Worm (Caenorhabditis elegans): Measurements from ENCODE around the gene gmap-3.

Gene gmap-3

DNA sequence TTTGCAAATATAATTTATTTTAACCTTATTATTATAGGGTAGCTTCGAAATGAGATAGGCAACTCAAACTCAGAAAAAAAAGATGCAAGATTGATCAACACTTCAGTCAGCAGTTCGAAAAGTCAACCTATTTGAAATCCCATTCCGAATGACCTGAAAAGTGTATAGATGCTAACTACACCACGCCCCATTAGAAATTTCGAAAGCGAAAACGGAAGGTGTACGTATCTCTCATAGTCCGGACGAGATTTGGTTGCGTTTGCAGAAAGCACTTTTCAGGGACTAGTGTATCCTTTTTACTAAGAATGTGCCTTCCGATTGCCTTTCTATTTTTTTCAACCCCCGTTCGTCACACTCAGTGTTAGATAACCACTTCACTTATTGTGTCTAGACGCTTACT is 25.1 kb downstream of the gmap-3 start:
- TF ChIP-seq egl-5 (tag; optimal IDR thresholded peaks at IDR 0.05): peak; percentile 65
- no peak for TF ChIP-seq hmg-11 (tag; optimal IDR thresholded peaks at IDR 0.05)

DNA sequence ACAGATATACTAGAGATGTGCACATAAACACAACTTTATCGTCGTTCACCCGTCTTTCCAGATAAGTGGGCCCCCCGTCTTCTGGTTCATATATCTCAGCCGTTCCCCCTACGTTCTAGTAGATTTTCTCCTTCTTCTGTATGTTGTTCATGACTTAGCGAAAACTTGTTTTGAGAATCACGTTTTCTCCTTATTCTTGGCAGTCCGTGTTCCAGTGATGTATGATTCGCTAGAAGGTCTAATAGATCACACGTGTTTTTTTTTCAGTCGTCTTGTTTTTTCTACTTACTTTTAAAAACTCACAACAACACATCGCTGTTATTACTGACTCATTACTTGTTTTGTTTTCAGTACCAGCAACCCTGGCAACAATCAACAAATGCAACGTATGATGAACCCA is 25.7 kb downstream of the gmap-3 start:
- TF ChIP-seq elt-1 (tag; optimal IDR thresholded peaks at IDR 0.05): no peak
- no peak for TF ChIP-seq nhr-77 (tag; optimal IDR thresholded peaks at IDR 0.05)
- TF ChIP-seq nhr-23 (tag; optimal IDR thresholded peaks at IDR 0.05): peak; percentile 6

DNA sequence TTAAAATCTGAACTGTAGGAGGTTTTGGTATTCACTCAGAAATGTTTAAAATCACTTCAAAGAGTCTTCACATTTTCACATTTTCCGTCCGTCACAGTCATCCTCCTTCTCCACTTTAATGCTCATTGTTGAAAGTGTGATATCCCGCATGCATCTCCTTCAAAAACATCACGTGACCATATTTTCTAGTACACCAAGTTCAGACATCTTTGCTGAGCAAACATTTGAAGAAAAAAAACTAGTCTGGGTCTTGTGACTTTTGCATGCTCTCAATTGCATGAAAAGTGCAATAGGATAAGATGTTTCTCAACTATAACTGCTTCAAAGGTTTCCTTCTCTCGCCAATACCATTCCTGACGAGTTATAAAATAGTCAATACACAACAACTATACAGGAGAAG is 26.5 kb downstream of the gmap-3 start:
- TF ChIP-seq mdl-1 (tag; optimal IDR thresholded peaks at IDR 0.05) (no peak), nfya-1 (tag; optimal IDR thresholded peaks at IDR 0.05; ENCODE audit: insufficient read depth) (peak; percentile 6)

DNA sequence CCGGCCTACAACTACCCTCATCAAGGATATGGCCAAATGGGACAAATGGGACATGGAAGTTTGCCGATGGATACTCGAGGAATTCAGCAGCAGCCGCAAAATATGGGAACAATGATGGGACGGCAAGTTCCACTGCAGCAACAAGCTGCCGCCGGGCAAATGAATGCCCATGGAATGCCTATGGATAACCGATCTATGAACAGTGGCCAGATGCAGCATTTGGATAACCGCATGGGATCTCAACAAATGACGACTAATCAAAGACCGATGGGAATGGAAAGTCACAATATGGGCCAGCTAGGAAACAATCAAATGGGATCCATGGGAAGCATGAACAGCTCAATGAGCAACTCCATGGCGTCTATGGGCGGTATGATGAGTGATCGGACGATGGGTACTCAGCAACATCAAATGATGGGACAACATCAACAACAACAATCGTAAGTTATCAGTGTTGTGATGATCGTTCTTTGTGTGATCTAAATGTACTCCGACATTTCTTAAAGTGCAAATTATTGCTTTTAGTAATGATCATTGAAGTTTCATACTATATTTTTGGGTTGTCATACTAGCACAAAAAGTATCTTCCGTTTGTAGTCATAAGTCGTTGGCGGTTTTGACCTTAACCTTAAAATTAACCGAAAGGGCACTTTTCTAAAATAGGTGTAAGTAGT is 27.2 kb downstream of the gmap-3 start:
- TF ChIP-seq ama-1 (optimal IDR thresholded peaks at IDR 0.05) (peak; percentile 61), pqm-1 (tag; optimal IDR thresholded peaks at IDR 0.05) (peak; percentile 67), nhr-43 (tag; optimal IDR thresholded peaks at IDR 0.05; ENCODE audit: poor library complexity, severe bottlenecking) (peak; percentile 47), elt-1 (tag; optimal IDR thresholded peaks at IDR 0.05) (no peak), jun-1 (tag; optimal IDR thresholded peaks at IDR 0.05) (no peak), nfya-1 (tag; optimal IDR thresholded peaks at IDR 0.05; ENCODE audit: insufficient read depth) (no peak), egl-27 (tag; optimal IDR thresholded peaks at IDR 0.05) (no peak)

DNA sequence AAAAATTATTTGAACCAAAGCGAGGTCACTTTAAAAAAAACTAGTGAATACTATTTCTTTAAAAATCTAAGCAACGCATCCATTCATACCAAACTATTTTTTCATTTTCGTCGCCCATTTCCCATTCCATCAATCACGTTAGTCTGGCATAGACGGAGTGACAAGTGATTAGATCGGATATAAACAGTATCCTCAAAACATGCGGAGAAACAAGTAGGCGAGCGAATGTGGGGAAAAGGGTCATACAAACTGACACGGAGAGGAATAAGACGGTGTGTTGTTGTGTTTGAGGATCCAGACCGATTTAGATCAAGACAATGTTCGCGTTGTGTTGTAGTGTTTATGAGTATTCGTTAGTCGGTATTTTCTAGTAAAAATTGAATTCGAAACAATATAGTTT is 28.3 kb downstream of the gmap-3 start:
- TF ChIP-seq lin-39 (tag; optimal IDR thresholded peaks at IDR 0.05): no peak
- TF ChIP-seq zag-1 (tag; optimal IDR thresholded peaks at IDR 0.05): no peak
- no peak for TF ChIP-seq pqm-1 (tag; optimal IDR thresholded peaks at IDR 0.05)
- TF ChIP-seq pha-4 (tag; optimal IDR thresholded peaks at IDR 0.05): no peak
- peak; percentile 41 for TF ChIP-seq egl-5 (tag; optimal IDR thresholded peaks at IDR 0.05)
- peak; percentile 69 for TF ChIP-seq nhr-23 (tag; optimal IDR thresholded peaks at IDR 0.05)
- no peak for TF ChIP-seq ztf-11 (tag; optimal IDR thresholded peaks at IDR 0.05)
- TF ChIP-seq snpc-4 (tag; optimal IDR thresholded peaks at IDR 0.05): no peak
- TF ChIP-seq unc-39 (tag; optimal IDR thresholded peaks at IDR 0.05): no peak
- no peak for TF ChIP-seq elt-2 (tag; optimal IDR thresholded peaks at IDR 0.05)
- peak; percentile 50 for TF ChIP-seq ama-1 (optimal IDR thresholded peaks at IDR 0.05)
- no peak for TF ChIP-seq R02D3.7 (tag; optimal IDR thresholded peaks at IDR 0.05)

DNA sequence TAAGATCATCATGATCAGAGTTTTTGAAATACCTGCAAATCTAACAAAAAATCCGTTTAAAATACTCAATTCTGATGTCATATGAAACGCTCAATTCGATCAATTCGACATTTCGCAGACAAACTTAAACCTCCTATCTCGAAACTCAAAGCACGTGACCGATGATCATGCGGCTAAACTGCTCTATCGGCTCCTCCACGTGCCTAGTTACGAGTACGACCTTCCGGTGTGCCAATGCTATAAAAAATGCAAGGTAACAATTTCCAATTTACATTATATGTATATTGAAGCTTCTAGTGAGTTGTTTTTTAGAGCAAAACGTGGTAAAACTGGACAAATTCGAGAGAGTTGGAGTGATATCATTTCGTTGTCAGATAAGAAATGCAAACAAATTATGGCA is 29.5 kb downstream of the gmap-3 start:
- TF ChIP-seq elt-2 (tag; optimal IDR thresholded peaks at IDR 0.05) (peak; percentile 68), jun-1 (tag; optimal IDR thresholded peaks at IDR 0.05) (peak; percentile 31), fkh-10 (GFP tag; optimal IDR thresholded peaks at IDR 0.05) (no peak), ceh-9 (tag; optimal IDR thresholded peaks at IDR 0.05) (no peak)

DNA sequence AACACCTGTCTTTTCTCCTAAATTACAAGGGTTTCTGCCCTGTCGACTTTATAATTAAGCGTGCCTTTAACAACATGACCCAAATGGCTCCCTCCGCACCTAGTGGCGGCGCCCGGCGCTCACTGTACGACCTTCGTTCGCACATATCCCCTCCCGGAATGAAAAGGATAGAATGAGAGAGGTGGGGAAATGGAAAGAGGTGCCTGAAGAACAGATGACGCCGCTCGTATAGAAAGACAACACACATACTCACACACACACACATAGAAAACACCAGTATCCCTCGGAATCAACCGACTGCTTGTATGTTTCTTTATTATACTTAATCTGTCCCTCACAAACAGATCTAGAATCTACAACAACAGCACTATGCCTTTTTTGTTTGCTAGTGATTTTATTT is 30.8 kb downstream of the gmap-3 start:
- TF ChIP-seq nhr-23 (tag; optimal IDR thresholded peaks at IDR 0.05): peak; percentile 35
- peak; percentile 1 for TF ChIP-seq hmg-11 (tag; optimal IDR thresholded peaks at IDR 0.05)
- TF ChIP-seq sea-2 (GFP tag; optimal IDR thresholded peaks at IDR 0.05): no peak

DNA sequence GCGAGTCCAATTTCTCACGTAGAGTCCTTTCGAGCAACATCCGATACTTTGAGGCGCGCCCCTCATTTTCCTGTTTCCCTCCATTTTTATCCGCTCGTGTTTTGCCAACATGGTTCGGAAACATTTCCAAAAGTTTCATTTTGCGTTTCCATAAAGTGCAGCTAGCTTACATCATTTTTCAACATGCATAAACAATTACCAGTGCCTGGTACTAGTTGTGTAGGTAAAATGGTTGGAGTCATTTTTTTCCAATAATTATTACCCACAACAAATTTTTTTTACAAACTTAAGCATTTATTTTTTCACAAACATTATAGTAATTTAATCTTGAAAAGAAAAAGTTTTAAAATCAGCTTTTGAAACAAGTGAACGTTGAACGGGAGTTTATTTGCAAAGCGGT is 32.0 kb downstream of the gmap-3 start:
- TF ChIP-seq ceh-16 (tag; optimal IDR thresholded peaks at IDR 0.05) (no peak), ceh-82 (tag; optimal IDR thresholded peaks at IDR 0.05) (no peak), lin-39 (tag; optimal IDR thresholded peaks at IDR 0.05) (no peak), egl-27 (tag; optimal IDR thresholded peaks at IDR 0.05) (no peak), elt-3 (tag; optimal IDR thresholded peaks at IDR 0.05) (no peak), ama-1 (optimal IDR thresholded peaks at IDR 0.05) (no peak), nhr-237 (tag; optimal IDR thresholded peaks at IDR 0.05) (no peak), mml-1 (tag; optimal IDR thresholded peaks at IDR 0.05) (no peak), mdl-1 (tag; optimal IDR thresholded peaks at IDR 0.05) (no peak), aly-2 (tag; optimal IDR thresholded peaks at IDR 0.05) (no peak), fkh-10 (GFP tag; optimal IDR thresholded peaks at IDR 0.05) (no peak)
